Worm (Caenorhabditis elegans): ENCODE data around the gene lron-4.

DNA sequence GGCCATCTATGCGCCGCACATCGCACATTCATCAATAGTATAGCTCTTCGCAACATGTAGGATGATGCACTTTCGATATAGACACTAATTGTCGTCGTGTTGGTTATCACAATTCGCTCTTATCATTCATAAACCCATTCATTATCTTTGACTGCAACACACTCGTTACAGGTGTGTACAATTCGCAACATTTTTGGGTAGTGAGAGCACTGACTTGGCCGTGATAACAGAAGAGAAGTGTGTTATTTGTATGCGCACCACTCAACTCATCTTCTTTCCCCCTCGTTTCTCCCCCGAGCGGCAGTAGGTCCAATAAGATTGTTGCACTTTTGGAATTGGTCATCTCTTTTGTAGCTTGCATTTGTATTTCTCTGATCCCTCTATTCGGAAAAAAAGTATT is 15.3 kb upstream of the lron-4 start:
- no peak for TF ChIP-seq snpc-4 (tag; optimal IDR thresholded peaks at IDR 0.05)
- TF ChIP-seq ztf-11 (tag; optimal IDR thresholded peaks at IDR 0.05), result no peak
- no peak for TF ChIP-seq sem-2 (GFP tag; optimal IDR thresholded peaks at IDR 0.05)
- no peak for TF ChIP-seq elt-3 (tag; optimal IDR thresholded peaks at IDR 0.05)
- TF ChIP-seq nhr-28 (tag; optimal IDR thresholded peaks at IDR 0.05), result no peak
- TF ChIP-seq tbx-8 (GFP tag; optimal IDR thresholded peaks at IDR 0.05), result no peak
- peak; percentile 67 for TF ChIP-seq nhr-2 (tag; optimal IDR thresholded peaks at IDR 0.05)
- no peak for TF ChIP-seq unc-62 (GFP tag; optimal IDR thresholded peaks at IDR 0.05)
